Worm (Caenorhabditis elegans): ENCODE results near the gene snt-5.

The snt-5 gene

DNA sequence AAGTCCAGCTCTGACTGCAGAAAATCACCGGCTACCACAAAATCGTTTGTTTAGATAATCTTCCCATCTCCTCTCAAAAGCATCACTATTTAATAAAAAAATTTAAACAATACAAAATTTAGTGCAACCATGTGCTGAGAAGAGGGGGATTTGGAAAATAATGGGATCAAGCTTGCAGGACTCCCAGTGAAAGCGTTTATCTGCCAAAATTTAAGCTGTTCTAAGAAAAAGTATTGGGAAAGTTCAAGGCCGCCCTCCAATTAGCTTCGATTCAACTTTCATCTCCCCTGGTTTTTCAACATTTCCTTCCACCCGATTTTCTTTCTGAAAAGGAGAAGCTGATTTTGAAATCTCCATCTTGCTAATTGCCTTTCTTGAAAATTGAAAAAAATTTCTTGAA is 3.2 kb downstream of the snt-5 start:
- TF ChIP-seq ceh-82 (tag; optimal IDR thresholded peaks at IDR 0.05) (no peak), sdz-12 (GFP tag; optimal IDR thresholded peaks at IDR 0.05) (no peak), daf-8 (GFP tag; IDR thresholded peaks at IDR 0.05) (no peak), dmd-9 (GFP tag; IDR thresholded peaks at IDR 0.05) (no peak), R02D3.7 (tag; optimal IDR thresholded peaks at IDR 0.05) (no peak), nhr-6 (tag; optimal IDR thresholded peaks at IDR 0.05) (no peak), snpc-1.2 (GFP tag; IDR thresholded peaks at IDR 0.05) (no peak), nhr-11 (tag; optimal IDR thresholded peaks at IDR 0.05) (no peak), ceh-28 (tag; optimal IDR thresholded peaks at IDR 0.05) (no peak), ctbp-1 (GFP tag; IDR thresholded peaks at IDR 0.05) (no peak), snpc-4 (tag; optimal IDR thresholded peaks at IDR 0.05) (no peak), lim-7 (GFP tag; IDR thresholded peaks at IDR 0.05) (no peak), saeg-2 (GFP tag; IDR thresholded peaks at IDR 0.05) (no peak), spr-3 (GFP tag; optimal IDR thresholded peaks at IDR 0.05) (no peak), ceh-20 (GFP tag; IDR thresholded peaks at IDR 0.05) (no peak), T20F7.1 (GFP tag; optimal IDR thresholded peaks at IDR 0.05) (no peak), hlh-30 (tag; optimal IDR thresholded peaks at IDR 0.05; ENCODE audit: insufficient read depth) (no peak), mep-1 (tag; optimal IDR thresholded peaks at IDR 0.05) (no peak), nhr-76 (tag; optimal IDR thresholded peaks at IDR 0.05) (no peak)

DNA sequence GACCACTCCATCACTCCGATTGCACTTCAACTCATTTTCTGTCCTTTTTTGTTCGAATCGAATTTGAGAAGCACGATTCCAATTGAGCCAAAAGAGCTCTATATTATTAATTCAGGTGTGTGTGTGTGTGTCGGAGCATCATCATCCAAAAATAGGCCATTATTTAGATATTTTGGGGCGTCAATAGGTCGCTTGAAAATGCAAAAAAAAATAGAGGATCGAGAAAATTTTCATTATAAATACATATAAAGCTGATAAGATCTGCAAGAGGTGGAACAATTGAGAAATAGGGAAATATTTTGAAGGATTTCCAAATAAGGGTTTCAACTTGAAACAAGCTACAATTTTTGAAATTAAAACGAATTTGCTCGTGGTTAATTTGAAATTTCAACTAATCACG is 18.5 kb downstream of the snt-5 start, which contains the start of gene Y75B7AR.1:
TSS of gene Y75B7AR.1 (minus strand) at position 101 of the 400 bp plus-strand sequence.
- TF ChIP-seq aha-1 (tag), result peak; percentile 75
- no peak for TF ChIP-seq T20F7.1 (GFP tag; optimal IDR thresholded peaks at IDR 0.05)
- TF ChIP-seq ceh-62 (tag; optimal IDR thresholded peaks at IDR 0.05), result no peak
- peak in 1 of 2 experiments; percentile 14 for TF ChIP-seq unc-62 (GFP tag; optimal IDR thresholded peaks at IDR 0.05 in 1 of 2)
- TF ChIP-seq unc-62 (tag; optimal IDR thresholded peaks at IDR 0.05), result no peak

DNA sequence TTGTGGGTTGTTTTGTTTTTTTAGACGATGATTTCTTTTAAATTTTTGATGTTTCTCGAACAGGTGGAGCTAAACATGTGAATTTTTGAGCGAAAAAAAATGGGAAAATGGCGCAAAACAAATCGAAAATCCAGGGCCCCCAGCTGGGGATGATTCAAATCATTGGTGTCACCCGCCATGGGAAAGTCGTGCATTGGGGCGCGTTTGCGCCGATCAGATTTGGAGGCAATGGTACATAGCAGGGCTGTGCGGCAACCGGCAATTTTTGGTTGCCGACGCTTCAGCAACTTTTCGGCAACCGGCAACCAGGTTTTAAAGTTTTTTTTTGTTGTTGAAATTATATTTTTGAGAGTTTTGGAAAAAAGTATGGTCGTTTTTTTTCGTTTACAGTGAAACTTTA is 20.9 kb downstream of the snt-5 start:
- no peak for TF ChIP-seq F49E8.2 (tag; optimal IDR thresholded peaks at IDR 0.05; ENCODE audit: borderline replicate concordance)
- no peak for TF ChIP-seq T20F7.1 (GFP tag; optimal IDR thresholded peaks at IDR 0.05)
- no peak for TF ChIP-seq dmd-9 (GFP tag; IDR thresholded peaks at IDR 0.05)
- TF ChIP-seq zfp-3 (GFP tag; conservative IDR thresholded peaks at IDR 0.05), result no peak

DNA sequence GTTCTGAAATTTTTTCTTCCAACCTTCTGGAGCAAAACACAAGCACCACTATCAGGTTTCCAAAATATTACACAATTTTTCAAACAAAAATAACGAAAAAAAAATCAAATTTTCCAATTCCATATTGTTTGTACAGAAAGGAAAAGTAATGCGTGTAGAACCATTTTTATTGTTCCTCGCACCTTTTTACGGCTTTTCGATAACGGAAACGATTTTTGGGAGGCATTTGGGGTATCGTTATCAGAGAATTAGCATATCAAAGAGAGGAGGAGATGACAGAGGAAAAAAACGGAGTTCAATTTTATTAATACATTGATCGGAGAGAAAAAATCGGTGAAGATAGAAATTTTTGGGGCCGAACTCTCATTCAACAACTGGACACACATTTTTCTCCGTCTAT is 21.5 kb downstream of the snt-5 start:
- no peak for TF ChIP-seq daf-16 (GFP tag; optimal IDR thresholded peaks at IDR 0.05)
- TF ChIP-seq daf-16 (tag; optimal IDR thresholded peaks at IDR 0.05), result peak; percentile 54
- TF ChIP-seq nhr-28 (tag; optimal IDR thresholded peaks at IDR 0.05), result peak; percentile 68
- TF ChIP-seq aha-1 (tag), result peak; percentile 42
- TF ChIP-seq F10B5.3 (tag; optimal IDR thresholded peaks at IDR 0.05), result no peak
- TF ChIP-seq dmd-6 (GFP tag; IDR thresholded peaks at IDR 0.05), result 0 out of 2 replicates have a peak, but pooled peaks have one; percentile 36
- no peak for TF ChIP-seq lin-1 (GFP tag; IDR thresholded peaks at IDR 0.05)
- no peak for TF ChIP-seq attf-4 (tag; optimal IDR thresholded peaks at IDR 0.05)
- TF ChIP-seq php-3 (GFP tag; IDR thresholded peaks at IDR 0.05), result peak; percentile 82
- TF ChIP-seq dve-1 (tag; optimal IDR thresholded peaks at IDR 0.05; ENCODE audit: insufficient read depth), result peak; percentile 33
- peak; percentile 6 for TF ChIP-seq hlh-11 (tag; optimal IDR thresholded peaks at IDR 0.05)
- peak; percentile 83 for TF ChIP-seq pqm-1 (tag; optimal IDR thresholded peaks at IDR 0.05)

DNA sequence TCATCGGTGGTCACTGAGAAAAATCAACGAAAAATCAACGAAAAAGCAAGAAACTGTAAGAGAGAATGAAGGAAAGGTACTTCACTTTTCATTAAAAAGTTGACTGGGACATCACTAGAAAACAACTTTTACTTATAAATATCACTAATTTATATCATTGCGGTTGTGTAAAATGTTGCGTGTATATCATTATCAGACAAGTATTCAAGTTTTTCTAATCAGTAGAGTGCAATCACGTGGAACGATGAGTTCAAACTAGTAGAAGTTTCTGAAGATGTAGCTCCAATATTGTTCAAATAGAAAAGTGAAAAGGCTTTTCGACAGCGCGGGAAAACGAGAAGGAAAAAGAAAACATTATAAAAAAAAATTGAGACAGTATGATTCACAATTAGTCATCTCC is 23.1 kb downstream of the snt-5 start:
- TF ChIP-seq nhr-102 (tag; optimal IDR thresholded peaks at IDR 0.05) (no peak), hlh-11 (tag; optimal IDR thresholded peaks at IDR 0.05) (peak; percentile 5), nhr-77 (tag; optimal IDR thresholded peaks at IDR 0.05) (peak; percentile 12), spr-1 (tag; optimal IDR thresholded peaks at IDR 0.05) (no peak), nhr-6 (tag; optimal IDR thresholded peaks at IDR 0.05) (no peak), lin-15B (tag; optimal IDR thresholded peaks at IDR 0.05) (no peak), ztf-7 (tag; optimal IDR thresholded peaks at IDR 0.05) (no peak), aha-1 (tag) (peak; percentile 47), mep-1 (tag; optimal IDR thresholded peaks at IDR 0.05) (no peak), aly-2 (tag; optimal IDR thresholded peaks at IDR 0.05) (no peak), nhr-25 (tag; optimal IDR thresholded peaks at IDR 0.05; ENCODE audit: borderline replicate concordance, insufficient read depth) (no peak), dmd-6 (GFP tag; IDR thresholded peaks at IDR 0.05) (peak; percentile 26; the same call in 1 of the 2 replicates), nhr-28 (tag; optimal IDR thresholded peaks at IDR 0.05) (peak; percentile 40), pqm-1 (tag; optimal IDR thresholded peaks at IDR 0.05) (peak; percentile 28), daf-16 (GFP tag; optimal IDR thresholded peaks at IDR 0.05) (no peak), daf-16 (tag; optimal IDR thresholded peaks at IDR 0.05) (peak; percentile 52), unc-62 (GFP tag; optimal IDR thresholded peaks at IDR 0.05 in 1 of 2) (no peak), unc-62 (tag; optimal IDR thresholded peaks at IDR 0.05) (no peak), F44E2.7 (GFP tag; IDR thresholded peaks at IDR 0.05) (no peak), ceh-32 (tag; optimal IDR thresholded peaks at IDR 0.05; ENCODE audit: poor library complexity) (no peak)

Data from whole organism, L4 larva.